Fruit fly (Drosophila melanogaster): ENCODE results near the gene colt.

colt gene

DNA sequence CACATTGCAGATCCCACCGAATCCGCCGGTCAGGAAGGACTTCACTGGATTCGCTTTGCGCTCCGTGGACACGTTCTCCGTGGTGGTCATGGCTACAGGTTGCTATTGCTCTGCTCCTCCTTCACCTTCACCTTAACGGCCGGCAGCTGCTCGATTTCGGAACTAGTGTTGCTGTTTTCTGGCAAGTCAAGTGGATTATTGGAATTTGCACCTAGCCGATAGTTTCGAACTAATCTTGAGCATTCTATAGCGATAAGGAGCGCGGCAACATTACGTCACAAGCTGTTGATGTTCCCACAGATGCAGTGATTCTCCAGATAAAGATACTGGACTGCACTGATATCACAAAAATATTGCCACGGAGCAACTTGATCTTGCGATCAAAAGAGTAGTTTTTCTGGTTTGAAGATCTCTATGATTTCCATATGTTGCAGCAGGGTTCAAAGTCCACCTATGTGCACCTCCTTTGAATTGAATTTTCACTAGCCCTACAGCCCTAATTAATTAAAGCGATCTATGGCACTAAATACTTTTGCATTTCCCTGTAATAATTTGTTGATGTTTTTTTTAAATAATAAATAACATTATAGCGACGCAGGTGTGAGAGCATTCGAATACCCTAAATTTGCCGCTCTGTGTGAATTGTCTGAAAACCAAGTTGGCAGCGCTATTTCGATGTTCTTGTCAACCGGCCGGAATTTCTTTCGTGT is at the start of gene colt, which contains the start of gene HINT1 (continued):
- peak; percentile 61; the same call in 1 of the 2 replicates for TF ChIP-seq CG13287 (GFP tag; IDR thresholded peaks at IDR 0.05; ENCODE audit: partially characterized antibody)
- peak; percentile 35 for TF ChIP-seq lbe (GFP tag; optimal IDR thresholded peaks at IDR 0.05)
- no peak for TF ChIP-seq CG9817 (tag; optimal IDR thresholded peaks at IDR 0.05)
- no peak for TF ChIP-seq Nf-YA (GFP tag; IDR thresholded peaks at IDR 0.05)
- no peak for TF ChIP-seq lmd (GFP tag; IDR thresholded peaks at IDR 0.05)
- peak; percentile 59 for TF ChIP-seq Vsx1 (GFP tag; optimal IDR thresholded peaks at IDR 0.05)
- TF ChIP-seq Hsf (GFP tag; optimal IDR thresholded peaks at IDR 0.05): no peak
- TF ChIP-seq lab (GFP tag; optimal IDR thresholded peaks at IDR 0.05): peak; percentile 15
- TF ChIP-seq CG17385 (GFP tag; optimal IDR thresholded peaks at IDR 0.05): no peak
- no peak for TF ChIP-seq ato (GFP tag; IDR thresholded peaks at IDR 0.05; ENCODE audit: partially characterized antibody)
- no peak for TF ChIP-seq CG2889 (GFP tag; IDR thresholded peaks at IDR 0.05)
- no peak for TF ChIP-seq B-H2 (GFP tag; optimal IDR thresholded peaks at IDR 0.05)
- TF ChIP-seq Lhr (GFP tag; optimal IDR thresholded peaks at IDR 0.05): peak; percentile 33
- TF ChIP-seq tll (GFP tag; optimal IDR thresholded peaks at IDR 0.05): peak in 1 of 2 experiments; percentile 3
- TF ChIP-seq CG12659 (GFP tag; optimal IDR thresholded peaks at IDR 0.05): peak; percentile 66
- TF ChIP-seq odd (GFP tag; optimal IDR thresholded peaks at IDR 0.05): no peak
- peak; percentile 39 for TF ChIP-seq Dref (GFP tag; IDR thresholded peaks at IDR 0.05)
- TF ChIP-seq CG9609 (GFP tag; optimal IDR thresholded peaks at IDR 0.05): no peak
- TF ChIP-seq HHEX (GFP tag; optimal IDR thresholded peaks at IDR 0.05): no peak
- TF ChIP-seq Sin3A (optimal IDR thresholded peaks at IDR 0.05): peak; percentile 78
- no peak for TF ChIP-seq Asciz (GFP tag; optimal IDR thresholded peaks at IDR 0.05)
- TF ChIP-seq CG14667 (GFP tag; IDR thresholded peaks at IDR 0.05): no peak
- TF ChIP-seq Lpt (GFP tag; optimal IDR thresholded peaks at IDR 0.05): no peak
- no peak for TF ChIP-seq Poxn (GFP tag; IDR thresholded peaks at IDR 0.05)
- TF ChIP-seq CG10274 (GFP tag; optimal IDR thresholded peaks at IDR 0.05): no peak
- peak; percentile 8 for TF ChIP-seq CG13424 (tag; optimal IDR thresholded peaks at IDR 0.05)
- no peak for TF ChIP-seq Adf1 (GFP tag; IDR thresholded peaks at IDR 0.05)
- peak; percentile 24 for TF ChIP-seq NfI (GFP tag; optimal IDR thresholded peaks at IDR 0.05)
- TF ChIP-seq ham (GFP tag; IDR thresholded peaks at IDR 0.05): no peak
- TF ChIP-seq Myb (GFP tag; optimal IDR thresholded peaks at IDR 0.05): peak; percentile 28
- peak; percentile 91 for TF ChIP-seq gfzf (GFP tag; optimal IDR thresholded peaks at IDR 0.05)
- TF ChIP-seq zf30C (GFP tag; optimal IDR thresholded peaks at IDR 0.05): peak; percentile 6
- peak; percentile 1 for TF ChIP-seq Fer2 (tag; optimal IDR thresholded peaks at IDR 0.05)
- TF ChIP-seq sisA (GFP tag; IDR thresholded peaks at IDR 0.05): no peak
- TF ChIP-seq CG17361 (GFP tag; IDR thresholded peaks at IDR 0.05): peak; percentile 51; the same call in 2 of the 3 replicates
- TF ChIP-seq CG13123 (GFP tag; optimal IDR thresholded peaks at IDR 0.05): no peak
- TF ChIP-seq PHDP (tag; optimal IDR thresholded peaks at IDR 0.05): peak; percentile 17
- no peak for TF ChIP-seq CG5953 (GFP tag; IDR thresholded peaks at IDR 0.05)
- TF ChIP-seq fd102C (GFP tag; optimal IDR thresholded peaks at IDR 0.05): no peak
- TF ChIP-seq CG9797 (GFP tag; optimal IDR thresholded peaks at IDR 0.05): peak; percentile 74
- TF ChIP-seq slp2 (GFP tag; optimal IDR thresholded peaks at IDR 0.05): no peak
- no peak; the same call in 1 of the 2 replicates for TF ChIP-seq inv (GFP tag; IDR thresholded peaks at IDR 0.05; ENCODE audit: partially characterized antibody)
- TF ChIP-seq CG7963 (GFP tag; IDR thresholded peaks at IDR 0.05; ENCODE audit: partially characterized antibody): no peak
- no peak for TF ChIP-seq sob (GFP tag; IDR thresholded peaks at IDR 0.05)
- peak; percentile 94 for TF ChIP-seq CG15514 (GFP tag; optimal IDR thresholded peaks at IDR 0.05)
- no peak for TF ChIP-seq pnt (GFP tag; optimal IDR thresholded peaks at IDR 0.05)
- no peak for TF ChIP-seq Optix (GFP tag; IDR thresholded peaks at IDR 0.05)
- no peak for TF ChIP-seq fd64A (GFP tag; optimal IDR thresholded peaks at IDR 0.05)
- no peak for TF ChIP-seq CG8388 (GFP tag; optimal IDR thresholded peaks at IDR 0.05)
